Worm (Caenorhabditis elegans): ENCODE results near the gene fbxa-137.

ce11 chrV:2325052-2325451 is 46.4 kb downstream of the fbxa-137 start, which contains the start of gene pud-3:
- no peak for TF ChIP-seq ama-1 (optimal IDR thresholded peaks at IDR 0.05)
- TF ChIP-seq snpc-4 (tag; optimal IDR thresholded peaks at IDR 0.05), result no peak
- TF ChIP-seq peb-1 (tag; optimal IDR thresholded peaks at IDR 0.05), result no peak
- TF ChIP-seq blmp-1 (tag; optimal IDR thresholded peaks at IDR 0.05; ENCODE audit: insufficient read depth), result no peak
- TF ChIP-seq ztf-4 (tag; optimal IDR thresholded peaks at IDR 0.05), result no peak
- TF ChIP-seq unc-39 (tag; optimal IDR thresholded peaks at IDR 0.05), result no peak
- TF ChIP-seq nhr-77 (tag; optimal IDR thresholded peaks at IDR 0.05), result no peak
- TF ChIP-seq ceh-16 (tag; optimal IDR thresholded peaks at IDR 0.05), result no peak
- TF ChIP-seq elt-3 (tag; optimal IDR thresholded peaks at IDR 0.05), result no peak
